Worm (Caenorhabditis elegans) whole organism, early embryonic: ENCODE data around the gene xpo-3.
A peak's percentile ranks its signal among the peaks of the same experiment; 100 is the strongest.

Source experiments
- B0310.2 ChIP-seq: sonication (generic microtip); optimal IDR thresholded peaks from 2 replicates; lab custom pipeline; 2016; ENCODE audit warnings: mild to moderate bottlenecking, missing genetic modification characterization, missing compliant biosample characterization
- F13C5.2 ChIP-seq: sonication (generic microtip); optimal IDR thresholded peaks from 2 replicates; lab custom pipeline; 2017; ENCODE audit warnings: mild to moderate bottlenecking, missing genetic modification characterization, inconsistent platforms, missing compliant biosample characterization
- aly-1 ChIP-seq: sonication (generic microtip); optimal IDR thresholded peaks from 2 replicates; lab custom pipeline; 2016; ENCODE audit warnings: missing genetic modification characterization, missing compliant biosample characterization
- ama-1 ChIP-seq: fragments of 150-350 bp; optimal IDR thresholded peaks from 2 replicates; lab custom pipeline; 2014
- ceh-13 ChIP-seq: fragments of 200-800 bp; sonication (Bioruptor generic); optimal IDR thresholded peaks from 2 replicates; lab custom pipeline; 2018; ENCODE audit warnings: mild to moderate bottlenecking, missing genetic modification characterization, missing compliant biosample characterization
- ceh-36 ChIP-seq: sonication (generic microtip); optimal IDR thresholded peaks from 2 replicates; lab custom pipeline; 2016; ENCODE audit warnings: missing genetic modification characterization, inconsistent platforms, missing compliant biosample characterization
- ets-7 ChIP-seq: sonication (generic microtip); optimal IDR thresholded peaks from 2 replicates; lab custom pipeline; 2016; ENCODE audit warnings: missing genotype, missing genetic modification characterization, missing compliant biosample characterization
- flt-1 ChIP-seq: fragments of 200-800 bp; sonication (Bioruptor generic); IDR thresholded peaks from 2 replicates; pipeline ENCODE4 v1.3.6; 2022; ENCODE audit warnings: missing genetic modification characterization, missing compliant biosample characterization
- hmbx-1 ChIP-seq: sonication (generic microtip); optimal IDR thresholded peaks from 2 replicates; lab custom pipeline; 2016; ENCODE audit warnings: mild to moderate bottlenecking, missing genetic modification characterization, missing compliant biosample characterization
- hmg-4 ChIP-seq: fragments of 200-800 bp; sonication (Bioruptor generic); optimal IDR thresholded peaks from 2 replicates; lab custom pipeline; 2018; ENCODE audit warnings: mild to moderate bottlenecking, missing genetic modification characterization, missing compliant biosample characterization
- hnd-1 ChIP-seq: sonication (generic microtip); optimal IDR thresholded peaks from 2 replicates; lab custom pipeline; 2016; ENCODE audit warnings: missing genetic modification characterization, missing compliant biosample characterization
- pes-1 ChIP-seq: fragments of 200-800 bp; sonication (Bioruptor generic); IDR thresholded peaks from 2 replicates; pipeline ENCODE4 v1.3.6; 2022; ENCODE audit warnings: missing genetic modification reagents, missing genetic modification characterization, missing compliant biosample characterization
- scrt-1 ChIP-seq: fragments of 200-800 bp; sonication (Bioruptor generic); IDR thresholded peaks from 2 replicates; pipeline ENCODE4 v1.3.6; 2022; ENCODE audit warnings: missing genetic modification characterization, missing compliant biosample characterization
- sea-1 ChIP-seq: fragments of 200-800 bp; sonication (Bioruptor generic); conservative IDR thresholded peaks from 2 replicates; pipeline ENCODE4 v1.3.6; 2022; ENCODE audit warnings: missing genetic modification characterization, missing compliant biosample characterization
- tbx-11 ChIP-seq: fragments of 200-800 bp; sonication (Bioruptor generic); IDR thresholded peaks from 2 replicates; pipeline ENCODE4 v1.3.6; 2022; ENCODE audit warnings: missing genetic modification characterization, missing compliant biosample characterization
- tbx-37 ChIP-seq: fragments of 200-800 bp; sonication (Bioruptor generic); conservative IDR thresholded peaks from 2 replicates; pipeline ENCODE4 v1.3.6; 2022; ENCODE audit warnings: missing genetic modification reagents, missing genetic modification characterization, missing compliant biosample characterization
- tra-4 ChIP-seq: sonication (generic microtip); optimal IDR thresholded peaks from 2 replicates; lab custom pipeline; 2017; ENCODE audit warnings: missing genetic modification characterization, missing compliant biosample characterization

Gene xpo-3

ce11 chrIV:7933733-7934132 lies 9.9 kb upstream of the xpo-3 start, which contains the start of gene bbs-2:
Gene bbs-2, plus strand, starts transcription at chrIV:7934033.
- TF ChIP-seq pes-1 (GFP tag; lab: Robert Waterston, UW) (no peak), hmg-4 (GFP tag; lab: Kevin White, UChicago) (no peak), F13C5.2 (tag; lab: Kevin White, UChicago) (no peak), ets-7 (no peak), ceh-13 (GFP tag; lab: Kevin White, UChicago) (no peak), B0310.2 (no peak), hnd-1 (no peak), ama-1 (lab: Kevin White, UChicago) (no peak), ceh-36 (no peak), flt-1 (no peak), tbx-11 (GFP tag; lab: Robert Waterston, UW) (no peak), scrt-1 (GFP tag; lab: Robert Waterston, UW) (no peak), aly-1 (tag; lab: Kevin White, UChicago) (no peak), hmbx-1 (tag; lab: Kevin White, UChicago) (no peak), tbx-37 (GFP tag; lab: Robert Waterston, UW) (no peak), sea-1 (no peak)

DNA sequence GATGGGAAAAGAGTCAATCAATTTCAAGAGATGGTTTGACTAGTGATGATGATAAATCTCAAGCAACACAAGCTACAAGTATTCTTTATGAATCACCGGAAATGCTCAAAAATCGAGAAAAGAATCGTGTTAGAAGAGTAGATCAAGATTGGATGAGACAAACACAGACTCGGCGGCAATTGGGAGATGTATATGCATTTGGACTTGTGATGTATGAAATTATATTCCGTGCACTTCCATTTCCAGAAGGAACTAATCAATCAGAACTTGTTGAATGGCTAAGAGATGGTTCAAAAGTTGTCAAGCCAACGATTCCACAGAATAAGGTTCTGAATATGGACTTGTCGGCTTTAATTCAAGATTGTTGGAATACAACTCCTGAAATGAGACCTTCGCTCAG lies 8.0 kb upstream of the xpo-3 start:
- TF ChIP-seq hnd-1 (no peak), scrt-1 (GFP tag; lab: Robert Waterston, UW) (no peak), ets-7 (no peak), aly-1 (tag; lab: Kevin White, UChicago) (no peak), B0310.2 (no peak), tra-4 (tag; lab: Kevin White, UChicago) (no peak), ceh-13 (GFP tag; lab: Kevin White, UChicago) (no peak), sea-1 (no peak), hmg-4 (GFP tag; lab: Kevin White, UChicago) (no peak), tbx-11 (GFP tag; lab: Robert Waterston, UW) (no peak), flt-1 (no peak), F13C5.2 (tag; lab: Kevin White, UChicago) (no peak), ceh-36 (no peak), ama-1 (lab: Kevin White, UChicago) (no peak), pes-1 (GFP tag; lab: Robert Waterston, UW) (no peak), tbx-37 (GFP tag; lab: Robert Waterston, UW) (no peak), hmbx-1 (tag; lab: Kevin White, UChicago) (no peak)

ce11 chrIV:7927852-7928251 lies 4.0 kb upstream of the xpo-3 start, which contains the start of gene gcy-8:
Gene gcy-8, plus strand, starts transcription at chrIV:7928152.
- TF ChIP-seq scrt-1 (GFP tag; lab: Robert Waterston, UW): no peak
- TF ChIP-seq tbx-37 (GFP tag; lab: Robert Waterston, UW): no peak
- no peak for TF ChIP-seq aly-1 (tag; lab: Kevin White, UChicago)
- TF ChIP-seq ets-7: no peak
- TF ChIP-seq flt-1: no peak

DNA sequence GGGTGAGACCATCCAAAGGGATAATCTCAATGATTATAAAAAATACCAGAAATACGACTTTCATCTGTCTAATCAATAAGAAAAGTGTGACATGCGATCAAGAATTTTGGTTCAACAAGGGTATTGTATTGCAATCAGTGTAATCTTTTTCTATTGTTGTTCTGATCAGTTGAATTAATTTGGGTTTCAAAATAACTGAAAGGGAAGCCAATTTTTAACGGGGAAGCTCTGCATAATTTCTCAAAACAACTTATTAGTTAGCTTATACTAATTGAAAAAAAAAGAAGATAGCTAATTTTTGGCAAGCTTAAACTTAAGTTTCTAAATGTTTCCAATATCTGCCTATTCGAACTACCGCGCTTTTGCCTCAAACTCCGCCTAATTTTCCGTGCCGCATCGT lies 3.4 kb upstream of the xpo-3 start, which contains the start of gene C49H3.12:
Gene C49H3.12, minus strand, starts transcription at position 101 of the 400 bp plus-strand sequence.
- no peak for TF ChIP-seq sea-1
- TF ChIP-seq hmg-4 (GFP tag; lab: Kevin White, UChicago): no peak
- TF ChIP-seq aly-1 (tag; lab: Kevin White, UChicago): no peak
- TF ChIP-seq ets-7: no peak

DNA sequence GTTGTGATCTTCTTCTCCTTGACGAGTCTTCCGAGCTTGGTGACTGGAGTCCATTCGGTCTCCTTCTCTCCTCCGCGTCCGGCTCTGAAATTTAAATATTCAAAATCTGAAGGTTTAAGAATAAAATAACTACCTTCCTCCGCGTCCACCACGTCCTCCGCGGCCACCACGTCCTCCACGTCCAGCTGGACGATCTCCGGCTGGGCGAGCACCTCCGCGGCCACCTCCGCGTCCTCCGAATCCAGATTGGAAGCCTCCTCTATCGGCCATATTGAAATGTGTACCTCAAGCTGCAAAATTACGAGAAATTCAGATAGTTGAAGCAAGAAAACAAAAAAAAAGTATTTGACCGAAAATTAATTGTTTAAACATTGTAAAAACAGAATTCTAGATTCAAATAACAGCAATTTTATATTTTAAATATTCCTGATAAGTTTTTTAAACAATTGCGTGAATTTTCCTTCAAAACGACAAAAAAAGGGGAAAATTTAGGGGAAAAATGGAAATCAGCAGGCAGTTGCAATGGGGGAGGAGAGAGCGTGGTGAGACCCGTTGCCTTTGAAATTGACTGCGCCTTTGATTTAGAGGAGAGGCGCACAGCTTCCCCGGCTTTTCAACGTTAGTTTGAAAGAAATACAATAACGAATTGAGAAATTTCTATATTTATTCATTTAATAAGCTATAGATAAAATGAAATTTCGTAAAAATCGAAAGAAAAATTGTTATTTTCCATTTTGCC lies 2.4 kb upstream of the xpo-3 start, which contains the start of gene rps-2:
Gene rps-2, minus strand, starts transcription at position 290 of the 739 bp plus-strand sequence.
- no peak for TF ChIP-seq ets-7
- no peak for TF ChIP-seq sea-1
- no peak for TF ChIP-seq hmbx-1 (tag; lab: Kevin White, UChicago)
- TF ChIP-seq flt-1: no peak
- no peak for TF ChIP-seq pes-1 (GFP tag; lab: Robert Waterston, UW)
- no peak for TF ChIP-seq ceh-13 (GFP tag; lab: Kevin White, UChicago)
- no peak for TF ChIP-seq ama-1 (lab: Kevin White, UChicago)
- TF ChIP-seq aly-1 (tag; lab: Kevin White, UChicago): no peak
- TF ChIP-seq hnd-1: no peak
- no peak for TF ChIP-seq hmg-4 (GFP tag; lab: Kevin White, UChicago)
- TF ChIP-seq tra-4 (tag; lab: Kevin White, UChicago): no peak
- peak; percentile 35 for TF ChIP-seq F13C5.2 (tag; lab: Kevin White, UChicago)
- no peak for TF ChIP-seq tbx-37 (GFP tag; lab: Robert Waterston, UW)
- TF ChIP-seq ceh-36: no peak
- peak; percentile 8; the same call in 1 of the 2 replicates for TF ChIP-seq tbx-11 (GFP tag; lab: Robert Waterston, UW)

ce11 chrIV:7924975-7925828 lies 1.4 kb upstream of the xpo-3 start:
- TF ChIP-seq ets-7 (no peak), F13C5.2 (tag; lab: Kevin White, UChicago) (no peak), hmg-4 (GFP tag; lab: Kevin White, UChicago) (no peak), hmbx-1 (tag; lab: Kevin White, UChicago) (no peak), ama-1 (lab: Kevin White, UChicago) (no peak), flt-1 (no peak), pes-1 (GFP tag; lab: Robert Waterston, UW) (no peak), ceh-36 (no peak), tra-4 (tag; lab: Kevin White, UChicago) (no peak), ceh-13 (GFP tag; lab: Kevin White, UChicago) (no peak), tbx-37 (GFP tag; lab: Robert Waterston, UW) (no peak), scrt-1 (GFP tag; lab: Robert Waterston, UW) (no peak), aly-1 (tag; lab: Kevin White, UChicago) (no peak)
